Worm (Caenorhabditis elegans) whole organism, young adult: ENCODE data around the gene pir-2.

ENCODE experiments used
- B0019.2 ChIP-seq: fragments of 200-800 bp; sonication (Bioruptor generic); conservative IDR thresholded peaks from 2 replicates; pipeline ENCODE4 v1.3.6; 2022; ENCODE audit warnings: missing genetic modification reagents, missing genetic modification characterization, missing compliant biosample characterization
- B0336.3 ChIP-seq: fragments of 200-800 bp; sonication (Bioruptor generic); IDR thresholded peaks from 2 replicates; pipeline ENCODE4 v1.3.6; 2022; ENCODE audit warnings: missing genetic modification characterization, missing compliant biosample characterization
- F22D6.2 ChIP-seq: sonication (generic microtip); optimal IDR thresholded peaks from 2 replicates; lab custom pipeline; 2016; ENCODE audit warnings: mild to moderate bottlenecking, missing genetic modification characterization, missing compliant biosample characterization
- F39B2.1 ChIP-seq: fragments of 200-800 bp; sonication (Bioruptor generic); IDR thresholded peaks from 2 replicates; pipeline ENCODE4 v1.3.6; 2022; ENCODE audit warnings: missing genetic modification reagents, missing genetic modification characterization, missing compliant biosample characterization
- F52B5.7 ChIP-seq: sonication (generic microtip); optimal IDR thresholded peaks from 2 replicates; lab custom pipeline; 2016; ENCODE audit warnings: mild to moderate bottlenecking, missing genetic modification characterization, missing compliant biosample characterization
- T26A5.8 ChIP-seq: sonication (generic microtip); optimal IDR thresholded peaks from 2 replicates; lab custom pipeline; 2016; ENCODE audit warnings: missing genetic modification characterization, missing compliant biosample characterization
- Y67H2A.10 ChIP-seq: fragments of 200-800 bp; sonication (Bioruptor generic); conservative IDR thresholded peaks from 2 replicates; pipeline ENCODE4 v1.3.6; 2022; ENCODE audit warnings: missing genetic modification reagents, missing genetic modification characterization, missing compliant biosample characterization
- Y79H2A.3 ChIP-seq: fragments of 200-800 bp; sonication (Bioruptor generic); conservative IDR thresholded peaks from 2 replicates; pipeline ENCODE4 v1.3.6; 2022; ENCODE audit warnings: missing genetic modification reagents, missing genetic modification characterization, missing compliant biosample characterization
- Y95B8A.8 ChIP-seq: fragments of 200-800 bp; sonication (Bioruptor generic); IDR thresholded peaks from 2 replicates; pipeline ENCODE4 v1.3.6; 2022; ENCODE audit warnings: missing genetic modification reagents, missing genetic modification characterization, missing compliant biosample characterization
- ama-1 ChIP-seq, 3 experiments: fragments of 150-350 bp in 1 of 3; sonication (generic microtip) in 2 of 3; optimal IDR thresholded peaks; 2 replicates each; lab custom pipeline; 2014 to 2018; ENCODE audit warnings: missing biosample characterization in 2 of 3, missing genetic modification characterization in 2 of 3, missing genetic modification reagents in 2 of 3
- aptf-3 ChIP-seq: fragments of 200-800 bp; sonication (Bioruptor generic); IDR thresholded peaks from 2 replicates; pipeline ENCODE4 v1.3.6; 2022; ENCODE audit warnings: missing genetic modification characterization, missing compliant biosample characterization
- atf-7 ChIP-seq: sonication (generic microtip); optimal IDR thresholded peaks from 2 replicates; lab custom pipeline; 2017; ENCODE audit warnings: mild to moderate bottlenecking, missing genetic modification characterization, missing compliant biosample characterization
- attf-3 ChIP-seq: fragments of 200-800 bp; sonication (Bioruptor generic); conservative IDR thresholded peaks from 2 replicates; pipeline ENCODE4 v1.3.6; 2022; ENCODE audit warnings: missing genetic modification reagents, missing genetic modification characterization, missing compliant biosample characterization
- attf-6 ChIP-seq: fragments of 200-800 bp; sonication (Bioruptor generic); IDR thresholded peaks from 2 replicates; pipeline ENCODE4 v1.3.6; 2022; ENCODE audit warnings: missing genetic modification reagents, missing genetic modification characterization, missing compliant biosample characterization
- cebp-1 ChIP-seq, 2 experiments: fragments of 200-800 bp in 1 of 2; sonication (Bioruptor generic) in 1 of 2; sonication (generic microtip) in 1 of 2; IDR thresholded peaks in 1 of 2; optimal IDR thresholded peaks in 1 of 2; 2 replicates each; pipeline versions ENCODE4 v1.3.6 to Lab custom; 2017 to 2022; ENCODE audit warnings: missing compliant biosample characterization in 2 of 2, missing genetic modification characterization in 2 of 2, mild to moderate bottlenecking in 1 of 2, missing genetic modification reagents in 1 of 2, moderate library complexity in 1 of 2
- ceh-100 ChIP-seq: fragments of 200-800 bp; sonication (Bioruptor generic); IDR thresholded peaks from 2 replicates; pipeline ENCODE4 v1.3.6; 2022; ENCODE audit warnings: missing genetic modification reagents, missing genetic modification characterization, missing compliant biosample characterization
- die-1 ChIP-seq: sonication (generic microtip); optimal IDR thresholded peaks from 2 replicates; lab custom pipeline; 2016; ENCODE audit warnings: missing genotype, mild to moderate bottlenecking, missing genetic modification characterization, missing compliant biosample characterization
- egl-44 ChIP-seq: fragments of 200-800 bp; sonication (Bioruptor generic); IDR thresholded peaks from 2 replicates; pipeline ENCODE4 v1.3.6; 2022; ENCODE audit warnings: missing genetic modification reagents, missing genetic modification characterization, missing compliant biosample characterization
- lin-26 ChIP-seq: fragments of 200-800 bp; sonication (Bioruptor generic); IDR thresholded peaks from 2 replicates; pipeline ENCODE4 v1.3.6; 2022; ENCODE audit warnings: missing genetic modification reagents, missing genetic modification characterization, missing compliant biosample characterization
- lin-40 ChIP-seq: sonication (generic microtip); optimal IDR thresholded peaks from 2 replicates; lab custom pipeline; 2016; ENCODE audit warnings: missing genetic modification characterization, mild to moderate bottlenecking, missing compliant biosample characterization, missing genotype, missing genetic modification reagents
- lsl-1 ChIP-seq: fragments of 200-800 bp; sonication (Bioruptor generic); optimal IDR thresholded peaks from 2 replicates; lab custom pipeline; 2018; ENCODE audit warnings: mild to moderate bottlenecking, missing genetic modification characterization, moderate library complexity, missing compliant biosample characterization
- madf-6 ChIP-seq: fragments of 200-800 bp; sonication (Bioruptor generic); IDR thresholded peaks from 2 replicates; pipeline ENCODE4 v1.3.6; 2022; ENCODE audit warnings: missing genetic modification reagents, missing genetic modification characterization, missing compliant biosample characterization
- nhr-179 ChIP-seq: sonication (generic microtip); optimal IDR thresholded peaks from 2 replicates; lab custom pipeline; 2016; ENCODE audit warnings: mild to moderate bottlenecking, missing genetic modification characterization, missing compliant biosample characterization
- nhr-27 ChIP-seq: fragments of 200-800 bp; sonication (Bioruptor generic); optimal IDR thresholded peaks from 2 replicates; lab custom pipeline; 2018; ENCODE audit warnings: mild to moderate bottlenecking, missing genetic modification characterization, moderate library complexity, missing compliant biosample characterization
- pha-4 ChIP-seq: fragments of 150-350 bp; sonication (generic microtip); optimal IDR thresholded peaks from 2 replicates; lab custom pipeline; 2014; ENCODE audit warnings: missing biosample characterization, missing genetic modification reagents, missing genetic modification characterization
- rcor-1 ChIP-seq: fragments of 200-800 bp; sonication (Bioruptor generic); IDR thresholded peaks from 2 replicates; pipeline ENCODE4 v1.3.6; 2022; ENCODE audit warnings: missing genetic modification reagents, missing genetic modification characterization, missing compliant biosample characterization
- rec-8 ChIP-seq, 2 experiments: sonication (generic microtip); optimal IDR thresholded peaks; 2 replicates each; lab custom pipeline; 2016; ENCODE audit warnings: mild to moderate bottlenecking in 2 of 2, missing genetic modification characterization in 2 of 2, missing genetic modification reagents in 2 of 2, missing genotype in 2 of 2, missing biosample characterization in 1 of 2, missing compliant biosample characterization in 1 of 2, moderate library complexity in 1 of 2
- sdz-38 ChIP-seq: sonication (generic microtip); optimal IDR thresholded peaks from 2 replicates; lab custom pipeline; 2016; ENCODE audit warnings: missing genotype, missing genetic modification characterization, missing compliant biosample characterization
- sea-2 ChIP-seq: fragments of 200-800 bp; sonication (Bioruptor generic); IDR thresholded peaks from 2 replicates; pipeline ENCODE4 v1.3.6; 2022; ENCODE audit warnings: missing genetic modification characterization, missing compliant biosample characterization
- snpc-3.4 ChIP-seq: sonication (generic microtip); optimal IDR thresholded peaks from 2 replicates; lab custom pipeline; 2017; ENCODE audit warnings: missing genetic modification characterization, mild to moderate bottlenecking, missing compliant biosample characterization, antibody characterized with exemption, moderate library complexity, missing genotype, missing genetic modification reagents
- tbp1 ChIP-seq: fragments of 200-800 bp; sonication (Bioruptor generic); optimal IDR thresholded peaks from 2 replicates; lab custom pipeline; 2018; ENCODE audit warnings: mild to moderate bottlenecking, missing genetic modification characterization, missing compliant biosample characterization
- unc-62 ChIP-seq: fragments of 150-350 bp; optimal IDR thresholded peaks from 2 replicates; lab custom pipeline; 2014; ENCODE audit warnings: missing biosample characterization, missing genetic modification reagents, missing genetic modification characterization
- zfh-2 ChIP-seq: fragments of 200-800 bp; sonication (Bioruptor generic); conservative IDR thresholded peaks from 2 replicates; pipeline ENCODE4 v1.3.6; 2022; ENCODE audit warnings: missing genetic modification reagents, missing genetic modification characterization, missing compliant biosample characterization
- ztf-18 ChIP-seq: sonication (generic microtip); optimal IDR thresholded peaks from 2 replicates; lab custom pipeline; 2016; ENCODE audit warnings: missing genotype, mild to moderate bottlenecking, missing genetic modification characterization, missing compliant biosample characterization
- ztf-22 ChIP-seq: fragments of 200-800 bp; sonication (Bioruptor generic); optimal IDR thresholded peaks from 2 replicates; lab custom pipeline; 2018; ENCODE audit warnings: mild to moderate bottlenecking, missing genetic modification characterization, moderate library complexity, missing compliant biosample characterization
- ztf-28 ChIP-seq: fragments of 200-800 bp; sonication (Bioruptor generic); IDR thresholded peaks from 2 replicates; pipeline ENCODE4 v1.3.6; 2022; ENCODE audit warnings: missing genetic modification reagents, missing genetic modification characterization, missing compliant biosample characterization
- ztf-6 ChIP-seq: fragments of 200-800 bp; sonication (Bioruptor generic); IDR thresholded peaks from 2 replicates; pipeline ENCODE4 v1.3.6; 2022; ENCODE audit warnings: missing genetic modification reagents, missing genetic modification characterization, missing compliant biosample characterization

pir-2 gene

DNA sequence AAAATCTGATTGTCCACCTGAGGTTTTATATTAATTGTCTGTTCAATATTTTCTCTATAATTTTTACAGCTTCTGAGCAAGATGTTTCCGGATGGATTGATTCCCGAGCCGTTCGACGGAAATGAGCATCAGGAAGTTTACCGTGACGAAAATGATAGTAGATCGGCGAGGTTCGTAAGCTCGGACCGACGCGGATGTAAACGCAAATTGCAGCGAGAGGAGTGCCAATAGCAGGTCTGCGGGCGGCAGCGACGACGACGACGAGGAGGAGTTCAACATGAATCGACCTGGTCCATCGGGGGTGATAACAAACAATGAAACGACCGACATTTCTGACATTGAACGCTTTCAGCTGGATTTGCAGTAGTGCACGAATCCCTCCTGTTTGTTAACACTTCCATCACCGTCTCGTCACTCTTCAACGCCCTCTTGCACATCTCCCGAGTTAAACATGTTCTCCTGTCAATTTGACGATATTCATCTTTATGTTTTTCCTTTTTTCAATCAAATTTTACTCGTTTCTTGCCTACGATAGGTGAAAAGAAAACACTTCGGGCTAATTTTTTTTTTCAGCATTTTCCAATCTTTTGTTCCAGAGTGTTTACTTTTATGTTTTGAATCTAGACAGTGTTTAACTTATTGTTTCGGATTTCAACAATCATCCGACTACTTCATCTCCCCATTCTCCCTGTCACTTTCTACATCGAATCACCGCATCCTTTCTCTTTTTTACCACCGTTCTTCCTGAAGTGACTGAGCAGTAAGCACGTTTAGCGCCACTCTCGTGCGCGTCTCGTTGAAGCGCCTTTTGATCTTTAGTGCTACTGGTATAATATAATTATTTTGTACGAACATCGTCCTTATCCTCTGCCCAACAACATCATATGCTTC is 18.7 kb upstream of the pir-2 start:
- peak; percentile 26 for TF ChIP-seq tbp1 (GFP tag; lab: Kevin White, UChicago)
- TF ChIP-seq B0019.2 (GFP tag; lab: Robert Waterston, UW): no peak
- peak; percentile 21 for TF ChIP-seq F52B5.7 (tag; lab: Kevin White, UChicago)
- TF ChIP-seq lsl-1 (GFP tag; lab: Kevin White, UChicago): peak; percentile 17
- TF ChIP-seq lin-26 (GFP tag; lab: Robert Waterston, UW): peak; percentile 72; the same call in 1 of the 2 replicates
- peak; percentile 31; the same call in 1 of the 2 replicates for TF ChIP-seq Y79H2A.3 (GFP tag; lab: Robert Waterston, UW)
- 0 out of 2 replicates have a peak, but pooled peaks have one; percentile 5 for TF ChIP-seq ztf-28 (GFP tag; lab: Robert Waterston, UW)
- TF ChIP-seq zfh-2 (GFP tag; lab: Robert Waterston, UW): peak; percentile 59
- TF ChIP-seq aptf-3 (GFP tag; lab: Robert Waterston, UW): 0 out of 2 replicates have a peak, but pooled peaks have one; percentile 47
- TF ChIP-seq nhr-27: no peak
- no peak for TF ChIP-seq egl-44
- TF ChIP-seq sea-2 (GFP tag; lab: Robert Waterston, UW): no peak
- TF ChIP-seq rec-8 (tag; optimal IDR thresholded peaks at IDR 0.05; lab: Kevin White, UChicago): peak in 1 of 2 experiments; percentile 44
- peak; percentile 45 for TF ChIP-seq die-1 (tag; lab: Kevin White, UChicago)
- TF ChIP-seq ztf-18: peak; percentile 24
- no peak for TF ChIP-seq unc-62 (GFP tag; lab: Kevin White, UChicago)
- peak; percentile 16; the same call in 1 of the 2 replicates for TF ChIP-seq ceh-100 (GFP tag; lab: Robert Waterston, UW)
- TF ChIP-seq atf-7 (tag; lab: Kevin White, UChicago): peak; percentile 32

DNA sequence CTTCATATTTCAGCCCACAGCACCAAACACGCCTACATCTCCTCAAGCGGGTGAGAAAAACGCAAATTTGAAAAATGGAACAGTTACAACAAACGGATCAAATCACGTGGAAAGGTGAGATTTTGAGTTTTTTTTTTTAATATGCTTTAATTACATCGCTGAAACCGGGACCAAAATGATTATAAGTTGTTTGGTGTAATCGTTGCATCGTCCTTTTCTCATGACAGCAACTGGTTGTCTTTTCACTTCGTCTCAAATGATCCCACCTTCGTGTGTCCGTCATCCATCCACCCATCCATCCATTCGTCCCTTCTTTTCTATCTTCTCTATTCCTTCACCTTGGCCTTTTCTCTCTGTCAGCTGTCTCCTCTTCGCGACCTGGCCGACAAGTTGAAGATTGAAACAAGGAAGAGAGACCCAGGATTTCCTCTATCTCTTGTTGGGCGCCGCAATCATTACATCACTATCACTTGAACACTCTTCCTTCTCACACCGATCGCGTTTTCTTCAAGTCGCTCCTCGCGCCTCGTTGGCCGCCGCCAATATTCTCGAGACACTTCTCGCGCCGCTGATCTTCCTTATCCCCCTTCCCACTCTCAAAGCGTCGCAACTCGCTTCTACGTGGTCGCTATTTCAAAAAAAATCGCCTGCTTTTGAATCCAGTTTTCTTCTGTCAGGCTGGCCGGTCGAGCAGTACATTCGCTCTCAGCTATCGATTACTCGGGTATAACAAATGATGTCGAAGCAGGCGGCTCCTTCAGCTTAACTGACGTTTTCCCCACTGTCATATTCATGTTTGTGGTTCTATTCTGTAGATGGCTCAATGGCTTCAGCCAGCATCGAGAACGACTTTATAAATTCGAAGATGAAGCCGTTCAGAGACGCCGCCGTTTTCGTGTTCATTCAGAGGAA is 14.0 kb upstream of the pir-2 start:
- TF ChIP-seq cebp-1 (GFP tag; IDR thresholded peaks at IDR 0.05; lab: Robert Waterston, UW) (no peak), cebp-1 (tag; optimal IDR thresholded peaks at IDR 0.05; lab: Kevin White, UChicago) (peak; percentile 27), attf-3 (GFP tag; lab: Robert Waterston, UW) (no peak), snpc-3.4 (tag; lab: Kevin White, UChicago) (no peak), nhr-179 (no peak), zfh-2 (GFP tag; lab: Robert Waterston, UW) (peak; percentile 88), pha-4 (tag; lab: Kevin White, UChicago) (no peak), F39B2.1 (no peak)

DNA sequence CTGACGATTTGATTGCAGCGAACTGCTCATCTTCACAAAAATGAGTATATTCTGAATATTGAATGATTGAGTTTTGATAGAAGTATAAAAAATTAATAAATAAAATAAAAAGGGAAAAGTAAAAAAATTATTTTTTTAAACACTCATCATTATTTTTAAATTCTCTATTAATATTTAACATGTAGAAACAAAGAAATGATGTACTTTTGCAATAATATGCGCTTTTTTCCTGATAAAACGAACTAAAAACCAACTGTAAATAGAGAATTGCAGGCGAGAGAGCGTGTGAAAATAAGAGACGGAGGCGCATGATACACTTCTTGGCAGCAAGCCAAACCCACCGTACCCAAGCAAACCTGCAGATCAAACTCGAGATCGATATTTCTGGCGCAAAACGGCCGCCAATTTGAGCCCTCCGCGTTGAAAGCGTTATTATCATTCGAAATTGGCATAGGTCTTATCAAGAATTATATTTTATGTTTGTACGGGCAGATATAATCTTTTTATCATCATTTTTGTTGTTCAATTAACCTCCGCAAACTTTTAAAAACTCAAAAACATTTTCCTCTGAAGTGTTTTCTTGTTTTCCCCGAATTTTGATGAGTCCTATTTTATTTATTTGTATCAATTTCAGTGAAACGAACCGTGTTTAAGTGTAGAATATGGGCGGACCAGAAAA is 12.7 kb upstream of the pir-2 start, which contains the start of the genes rheb-1 and spk-1:
Gene rheb-1, minus strand, starts transcription at position 51 of the 679 bp plus-strand sequence.
Gene spk-1, plus strand, starts transcription at position 629 of the 679 bp plus-strand sequence.
- TF ChIP-seq ama-1 (optimal IDR thresholded peaks at IDR 0.05; lab: Kevin White, UChicago): no peak
- no peak for TF ChIP-seq ama-1 (GFP tag; optimal IDR thresholded peaks at IDR 0.05; lab: Kevin White, UChicago)
- no peak for TF ChIP-seq ztf-6 (GFP tag; lab: Robert Waterston, UW)
- 0 out of 2 replicates have a peak, but pooled peaks have one; percentile 33 for TF ChIP-seq Y79H2A.3 (GFP tag; lab: Robert Waterston, UW)
- TF ChIP-seq unc-62 (GFP tag; lab: Kevin White, UChicago): peak; percentile 63
- TF ChIP-seq B0336.3: peak; percentile 87
- TF ChIP-seq madf-6 (GFP tag; lab: Robert Waterston, UW): peak; percentile 83
- peak; percentile 22; the same call in 1 of the 2 replicates for TF ChIP-seq attf-6 (GFP tag; lab: Robert Waterston, UW)
- TF ChIP-seq cebp-1 (GFP tag; IDR thresholded peaks at IDR 0.05; lab: Robert Waterston, UW): peak; percentile 77
- TF ChIP-seq cebp-1 (tag; optimal IDR thresholded peaks at IDR 0.05; lab: Kevin White, UChicago): peak; percentile 86
- peak; percentile 66; the same call in 1 of the 2 replicates for TF ChIP-seq Y95B8A.8 (GFP tag; lab: Robert Waterston, UW)
- no peak for TF ChIP-seq sdz-38 (tag; lab: Kevin White, UChicago)
- TF ChIP-seq lin-40 (tag; lab: Kevin White, UChicago): peak; percentile 87
- TF ChIP-seq ztf-28 (GFP tag; lab: Robert Waterston, UW): 0 out of 2 replicates have a peak, but pooled peaks have one; percentile 45
- no peak for TF ChIP-seq T26A5.8 (tag; lab: Kevin White, UChicago)
- peak; percentile 13 for TF ChIP-seq F22D6.2 (tag; lab: Kevin White, UChicago)
- TF ChIP-seq Y67H2A.10 (GFP tag; lab: Robert Waterston, UW): peak; percentile 87
- peak; percentile 75 for TF ChIP-seq rcor-1
- peak; percentile 70 for TF ChIP-seq tbp1 (GFP tag; lab: Kevin White, UChicago)
- peak; percentile 60; the same call in 1 of the 2 replicates for TF ChIP-seq lin-26 (GFP tag; lab: Robert Waterston, UW)
- peak; percentile 87 for TF ChIP-seq ztf-22 (GFP tag; lab: Kevin White, UChicago)
